Worm (Caenorhabditis elegans) whole organism, L4 larva: ENCODE data around the gene cdd-1.

Source experiments
- D1046.2 ChIP-seq: fragments of 200-800 bp; sonication (Bioruptor generic); IDR thresholded peaks from 2 replicates; pipeline ENCODE4 v1.3.6; 2022; ENCODE audit warnings: missing genetic modification characterization, missing compliant biosample characterization
- F26F4.8 ChIP-seq: fragments of 200-800 bp; sonication (Bioruptor generic); conservative IDR thresholded peaks from 2 replicates; pipeline ENCODE4 v1.3.6; 2022; ENCODE audit warnings: missing genetic modification characterization, missing compliant biosample characterization
- R02D3.7 ChIP-seq: fragments of 150-350 bp; sonication (generic microtip); optimal IDR thresholded peaks from 3 replicates; lab custom pipeline; 2014; ENCODE audit warnings: missing biosample characterization, missing genetic modification characterization
- Y5F2A.4 ChIP-seq: fragments of 200-800 bp; sonication (Bioruptor generic); optimal IDR thresholded peaks from 2 replicates; lab custom pipeline; 2018; ENCODE audit warnings: mild to moderate bottlenecking, missing genetic modification characterization, missing compliant biosample characterization
- Y75B8A.6 ChIP-seq: fragments of 200-800 bp; sonication (Bioruptor generic); IDR thresholded peaks from 2 replicates; pipeline ENCODE4 v1.3.6; 2022; ENCODE audit warnings: missing genetic modification reagents, missing genetic modification characterization, missing compliant biosample characterization
- aha-1 ChIP-seq: fragments of 150-350 bp; peaks from one replicate; lab custom pipeline; 2014; ENCODE audit warnings: missing biosample characterization, missing genetic modification characterization
- aly-2 ChIP-seq: sonication (generic microtip); optimal IDR thresholded peaks from 2 replicates; lab custom pipeline; 2018; ENCODE audit warnings: missing biosample characterization, missing genetic modification characterization
- ceh-28 ChIP-seq: fragments of 150-350 bp; optimal IDR thresholded peaks from 2 replicates; lab custom pipeline; 2014; ENCODE audit warnings: missing biosample characterization, missing genetic modification reagents, missing genetic modification characterization
- ceh-44 ChIP-seq: fragments of 200-800 bp; sonication (Bioruptor generic); IDR thresholded peaks from 2 replicates; pipeline ENCODE4 v1.3.6; 2022; ENCODE audit warnings: missing genetic modification reagents, missing genetic modification characterization, missing compliant biosample characterization
- ceh-82 ChIP-seq: sonication (generic microtip); optimal IDR thresholded peaks from 2 replicates; lab custom pipeline; 2017; ENCODE audit warnings: missing biosample characterization, missing genetic modification characterization
- cey-2 ChIP-seq: sonication (generic microtip); optimal IDR thresholded peaks from 3 replicates; lab custom pipeline; 2017; ENCODE audit warnings: missing genetic modification characterization, mild to moderate bottlenecking, missing compliant biosample characterization, antibody characterized with exemption, borderline replicate concordance; ENCODE audit not compliant: insufficient read depth
- daf-16 ChIP-seq, 3 experiments: sonication (generic microtip); optimal IDR thresholded peaks; 2 replicates each; lab custom pipeline; 2016 to 2017; ENCODE audit warnings: missing genetic modification characterization in 3 of 3, missing genetic modification reagents in 3 of 3, mild to moderate bottlenecking in 2 of 3, missing compliant biosample characterization in 2 of 3, missing biosample characterization in 1 of 3, moderate library complexity in 1 of 3
- daf-19 ChIP-seq: fragments of 200-800 bp; sonication (Bioruptor generic); conservative IDR thresholded peaks from 2 replicates; pipeline ENCODE4 v1.3.6; 2022; ENCODE audit warnings: missing genetic modification characterization, missing compliant biosample characterization
- duxl-1 ChIP-seq: sonication (generic microtip); optimal IDR thresholded peaks from 2 replicates; lab custom pipeline; 2016; ENCODE audit warnings: mild to moderate bottlenecking, missing genetic modification characterization, moderate library complexity, missing compliant biosample characterization; ENCODE audit not compliant: poor library complexity
- dve-1 ChIP-seq: sonication (generic microtip); optimal IDR thresholded peaks from 2 replicates; lab custom pipeline; 2017; ENCODE audit warnings: antibody characterized with exemption, mild to moderate bottlenecking, missing genetic modification characterization, missing compliant biosample characterization; ENCODE audit not compliant: insufficient read depth
- hif-1 ChIP-seq, 2 experiments: sonication (generic microtip); optimal IDR thresholded peaks; 2 replicates each; lab custom pipeline; 2016 to 2017; ENCODE audit warnings: missing compliant biosample characterization in 2 of 2, missing genetic modification characterization in 2 of 2, missing genetic modification reagents in 2 of 2, missing genotype in 2 of 2, mild to moderate bottlenecking in 1 of 2
- hlh-11 ChIP-seq: fragments of 200-800 bp; sonication (Bioruptor generic); optimal IDR thresholded peaks from 2 replicates; lab custom pipeline; 2018; ENCODE audit warnings: mild to moderate bottlenecking, missing genetic modification characterization, missing compliant biosample characterization
- hlh-30 ChIP-seq: sonication (generic microtip); optimal IDR thresholded peaks from 2 replicates; lab custom pipeline; 2017; ENCODE audit warnings: antibody characterized with exemption, mild to moderate bottlenecking, missing genetic modification characterization, missing compliant biosample characterization; ENCODE audit not compliant: insufficient read depth
- jun-1 ChIP-seq: fragments of 150-350 bp; optimal IDR thresholded peaks from 2 replicates; lab custom pipeline; 2014; ENCODE audit warnings: missing biosample characterization, missing genetic modification reagents, missing genetic modification characterization
- lin-13 ChIP-seq: fragments of 150-350 bp; optimal IDR thresholded peaks from 2 replicates; lab custom pipeline; 2014; ENCODE audit warnings: missing biosample characterization, missing genetic modification reagents, missing genetic modification characterization
- lin-15B ChIP-seq: fragments of 150-350 bp; sonication (generic microtip); optimal IDR thresholded peaks from 3 replicates; lab custom pipeline; 2014; ENCODE audit warnings: missing biosample characterization, missing genetic modification characterization
- lin-38 ChIP-seq: fragments of 200-800 bp; sonication (Bioruptor generic); IDR thresholded peaks from 2 replicates; pipeline ENCODE4 v1.3.6; 2022; ENCODE audit warnings: missing genetic modification reagents, missing genetic modification characterization, missing compliant biosample characterization
- lin-39 ChIP-seq: fragments of 150-350 bp; optimal IDR thresholded peaks from 2 replicates; lab custom pipeline; 2014; ENCODE audit warnings: missing biosample characterization, missing genetic modification reagents, missing genetic modification characterization
- madf-5 ChIP-seq, 2 experiments: fragments of 200-800 bp; sonication (Bioruptor generic); IDR thresholded peaks; 2 replicates each; pipeline ENCODE4 v1.3.6; 2022; ENCODE audit warnings: missing compliant biosample characterization in 2 of 2, missing genetic modification characterization in 2 of 2
- mdl-1 ChIP-seq, 2 experiments: fragments of 150-350 bp in 1 of 2; sonication (generic microtip) in 1 of 2; optimal IDR thresholded peaks; 2 replicates each; lab custom pipeline; 2014 to 2017; ENCODE audit warnings: missing biosample characterization in 2 of 2, missing genetic modification characterization in 2 of 2
- mdt-29 ChIP-seq: fragments of 200-800 bp; sonication (Bioruptor generic); IDR thresholded peaks from 2 replicates; pipeline ENCODE4 v1.3.6; 2022; ENCODE audit warnings: missing genetic modification reagents, missing genetic modification characterization, missing compliant biosample characterization
- mep-1 ChIP-seq: fragments of 150-350 bp; sonication (generic microtip); optimal IDR thresholded peaks from 3 replicates; lab custom pipeline; 2014; ENCODE audit warnings: missing biosample characterization, missing genetic modification characterization
- mes-2 ChIP-seq: sonication (generic microtip); optimal IDR thresholded peaks from 2 replicates; lab custom pipeline; 2016; ENCODE audit warnings: missing genotype, mild to moderate bottlenecking, missing genetic modification characterization, missing compliant biosample characterization; ENCODE audit not compliant: poor library complexity, severe bottlenecking
- mxl-2 ChIP-seq: fragments of 200-800 bp; sonication (Bioruptor generic); conservative IDR thresholded peaks from 2 replicates; pipeline ENCODE4 v1.3.6; 2022; ENCODE audit warnings: missing genetic modification reagents, missing genetic modification characterization, missing compliant biosample characterization
- mxl-3 ChIP-seq: fragments of 200-800 bp; sonication (Bioruptor generic); optimal IDR thresholded peaks from 2 replicates; lab custom pipeline; 2018; ENCODE audit warnings: mild to moderate bottlenecking, missing genetic modification characterization, missing compliant biosample characterization
- nhr-25 ChIP-seq: sonication (generic microtip); optimal IDR thresholded peaks from 2 replicates; lab custom pipeline; 2017; ENCODE audit warnings: missing genetic modification characterization, mild to moderate bottlenecking, missing compliant biosample characterization, antibody characterized with exemption, moderate library complexity, borderline replicate concordance; ENCODE audit not compliant: insufficient read depth
- nhr-28 ChIP-seq: fragments of 150-350 bp; optimal IDR thresholded peaks from 2 replicates; lab custom pipeline; 2014; ENCODE audit warnings: missing biosample characterization, missing genetic modification characterization
- nhr-41 ChIP-seq: fragments of 200-800 bp; sonication (Bioruptor generic); IDR thresholded peaks from 2 replicates; pipeline ENCODE4 v1.3.6; 2022; ENCODE audit warnings: missing genetic modification reagents, missing genetic modification characterization, missing compliant biosample characterization
- nhr-42 ChIP-seq: fragments of 200-800 bp; sonication (Bioruptor generic); IDR thresholded peaks from 2 replicates; pipeline ENCODE4 v1.3.6; 2022; ENCODE audit warnings: missing genetic modification characterization, missing compliant biosample characterization
- nhr-48 ChIP-seq: sonication (generic microtip); optimal IDR thresholded peaks from 2 replicates; lab custom pipeline; 2016; ENCODE audit warnings: mild to moderate bottlenecking, missing genetic modification characterization, missing compliant biosample characterization
- nhr-6 ChIP-seq: fragments of 150-350 bp; optimal IDR thresholded peaks from 2 replicates; lab custom pipeline; 2014; ENCODE audit warnings: missing biosample characterization, missing genetic modification characterization
- nhr-77 ChIP-seq: fragments of 150-350 bp; optimal IDR thresholded peaks from 2 replicates; lab custom pipeline; 2014; ENCODE audit warnings: missing biosample characterization, missing genetic modification characterization
- php-3 ChIP-seq: fragments of 200-800 bp; sonication (Bioruptor generic); IDR thresholded peaks from 2 replicates; pipeline ENCODE4 v1.3.6; 2022; ENCODE audit warnings: missing genetic modification reagents, missing genetic modification characterization, missing compliant biosample characterization
- rbr-2 ChIP-seq: sonication (generic microtip); optimal IDR thresholded peaks from 2 replicates; lab custom pipeline; 2016; ENCODE audit warnings: missing genotype, missing genetic modification characterization, missing compliant biosample characterization
- saeg-2 ChIP-seq: fragments of 200-800 bp; sonication (Bioruptor generic); IDR thresholded peaks from 2 replicates; pipeline ENCODE4 v1.3.6; 2022; ENCODE audit warnings: missing genetic modification reagents, missing genetic modification characterization, missing compliant biosample characterization
- sdz-12 ChIP-seq: fragments of 200-800 bp; sonication (Bioruptor generic); optimal IDR thresholded peaks from 2 replicates; lab custom pipeline; 2018; ENCODE audit warnings: mild to moderate bottlenecking, missing genetic modification characterization, missing compliant biosample characterization
- set-16 ChIP-seq: fragments of 200-800 bp; sonication (Bioruptor generic); IDR thresholded peaks from 2 replicates; pipeline ENCODE4 v1.3.6; 2022; ENCODE audit warnings: missing genetic modification reagents, missing genetic modification characterization, missing compliant biosample characterization
- snpc-4 ChIP-seq: fragments of 150-350 bp; optimal IDR thresholded peaks from 2 replicates; lab custom pipeline; 2014; ENCODE audit warnings: missing biosample characterization, missing genetic modification characterization
- spr-3 ChIP-seq: fragments of 200-800 bp; sonication (Bioruptor generic); optimal IDR thresholded peaks from 2 replicates; lab custom pipeline; 2018; ENCODE audit warnings: mild to moderate bottlenecking, missing genetic modification characterization, missing compliant biosample characterization
- unc-39 ChIP-seq: sonication (generic microtip); optimal IDR thresholded peaks from 2 replicates; lab custom pipeline; 2017; ENCODE audit warnings: missing biosample characterization, missing genetic modification characterization
- zag-1 ChIP-seq: fragments of 150-350 bp; optimal IDR thresholded peaks from 2 replicates; lab custom pipeline; 2014; ENCODE audit warnings: missing biosample characterization, missing genetic modification characterization
- zfp-2 ChIP-seq: sonication (generic microtip); optimal IDR thresholded peaks from 2 replicates; lab custom pipeline; 2016; ENCODE audit warnings: mild to moderate bottlenecking, missing genetic modification characterization, missing compliant biosample characterization
- zfp-3 ChIP-seq: fragments of 200-800 bp; sonication (Bioruptor generic); conservative IDR thresholded peaks from 2 replicates; pipeline ENCODE4 v1.3.6; 2022; ENCODE audit warnings: missing genetic modification reagents, missing genetic modification characterization, missing compliant biosample characterization

The cdd-1 gene

DNA sequence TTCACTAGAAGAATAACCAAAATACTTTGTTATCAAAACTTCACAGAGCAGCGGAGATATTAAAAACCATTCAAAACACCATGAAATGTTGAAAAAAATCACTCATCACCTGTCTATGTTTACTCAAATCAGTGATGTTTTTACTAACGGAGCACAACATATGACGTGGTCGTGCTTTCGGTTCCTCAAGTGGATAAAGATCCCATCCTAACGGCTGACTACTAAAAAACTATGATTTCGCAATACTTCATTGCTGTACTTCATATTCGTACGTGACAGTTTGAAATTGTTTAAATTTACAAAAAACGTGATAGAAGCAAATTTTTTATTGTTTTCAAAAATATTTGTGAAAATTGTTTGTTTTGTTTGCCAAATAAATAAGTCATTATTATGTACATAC is 46.7 kb upstream of the cdd-1 start:
- no peak for TF ChIP-seq php-3 (GFP tag; lab: Robert Waterston, UW)
- peak in 1 of 2 experiments; percentile 95 for TF ChIP-seq hif-1 (tag; optimal IDR thresholded peaks at IDR 0.05; lab: Kevin White, UChicago)
- no peak for TF ChIP-seq mdt-29 (GFP tag; lab: Robert Waterston, UW)
- no peak for TF ChIP-seq mdl-1 (tag; optimal IDR thresholded peaks at IDR 0.05; lab: Kevin White, UChicago)
- TF ChIP-seq daf-16 (GFP tag; optimal IDR thresholded peaks at IDR 0.05; lab: Kevin White, UChicago) = peak in 1 of 2 experiments; percentile 94
- TF ChIP-seq daf-16 (tag; optimal IDR thresholded peaks at IDR 0.05; lab: Kevin White, UChicago) = no peak
- TF ChIP-seq hlh-30 (tag; lab: Kevin White, UChicago) = peak; percentile 44
- no peak for TF ChIP-seq D1046.2 (GFP tag; lab: Robert Waterston, UW)
- no peak for TF ChIP-seq zfp-2 (tag; lab: Kevin White, UChicago)
- TF ChIP-seq, all 104 proteins: peak for 3

DNA sequence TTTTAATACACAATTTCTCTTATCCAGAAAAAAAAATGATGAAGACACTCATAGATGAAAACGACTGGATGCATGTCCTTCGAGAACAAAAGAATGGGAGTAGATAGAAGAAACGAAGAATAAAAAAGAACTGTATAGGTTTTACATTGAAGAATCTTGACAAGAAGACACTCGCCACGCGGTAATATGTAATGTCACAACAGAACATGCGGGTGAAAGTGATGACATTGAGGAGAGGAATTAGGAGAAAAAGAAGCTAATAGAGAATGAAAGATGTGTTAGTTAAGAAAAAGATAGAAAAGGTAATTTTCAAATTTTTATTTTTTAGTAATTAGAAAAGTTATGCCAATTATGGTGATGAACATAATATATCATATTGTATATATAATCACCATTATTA is 44.5 kb upstream of the cdd-1 start:
- no peak for TF ChIP-seq ceh-82 (tag; lab: Kevin White, UChicago)
- no peak for TF ChIP-seq hlh-11
- peak; percentile 22 for TF ChIP-seq nhr-28 (tag; lab: Kevin White, UChicago)
- TF ChIP-seq mxl-2 (GFP tag; lab: Robert Waterston, UW) = no peak
- no peak for TF ChIP-seq saeg-2
- no peak for TF ChIP-seq madf-5 (GFP tag; IDR thresholded peaks at IDR 0.05; lab: Robert Waterston, UW)
- no peak for TF ChIP-seq nhr-41
- TF ChIP-seq R02D3.7 = no peak
- no peak for TF ChIP-seq D1046.2 (GFP tag; lab: Robert Waterston, UW)
- no peak for TF ChIP-seq zag-1 (tag; lab: Kevin White, UChicago)
- no peak for TF ChIP-seq lin-39
- TF ChIP-seq Y5F2A.4 (GFP tag; lab: Kevin White, UChicago) = no peak
- no peak for TF ChIP-seq mes-2 (tag; lab: Kevin White, UChicago)
- no peak for TF ChIP-seq F26F4.8 (GFP tag; lab: Robert Waterston, UW)
- no peak for TF ChIP-seq snpc-4
- no peak for TF ChIP-seq mep-1
- TF ChIP-seq daf-19 (GFP tag; lab: Robert Waterston, UW) = no peak
- no peak for TF ChIP-seq spr-3 (GFP tag; lab: Kevin White, UChicago)
- no peak for TF ChIP-seq duxl-1 (tag; lab: Kevin White, UChicago)
- TF ChIP-seq cey-2 (tag; lab: Kevin White, UChicago) = no peak
- no peak for TF ChIP-seq lin-15B (tag; lab: Kevin White, UChicago)
- TF ChIP-seq sdz-12 (GFP tag; lab: Kevin White, UChicago) = no peak
- no peak for TF ChIP-seq nhr-77
- TF ChIP-seq ceh-44 = no peak
- no peak for TF ChIP-seq jun-1 (tag; lab: Kevin White, UChicago)
- no peak for TF ChIP-seq unc-39 (tag; lab: Kevin White, UChicago)
- no peak for TF ChIP-seq ceh-28 (tag; lab: Kevin White, UChicago)
- no peak for TF ChIP-seq dve-1 (tag; lab: Kevin White, UChicago)
- TF ChIP-seq rbr-2 (tag; lab: Kevin White, UChicago) = no peak
- no peak for TF ChIP-seq aly-2 (tag; lab: Kevin White, UChicago)
- no peak for TF ChIP-seq nhr-42 (GFP tag; lab: Robert Waterston, UW)
- no peak for TF ChIP-seq lin-38 (GFP tag; lab: Robert Waterston, UW)
- no peak for TF ChIP-seq nhr-6 (tag; lab: Kevin White, UChicago)
- TF ChIP-seq mdl-1 (tag; optimal IDR thresholded peaks at IDR 0.05; lab: Kevin White, UChicago) = peak in 1 of 2 experiments; percentile 31
- no peak for TF ChIP-seq zfp-2 (tag; lab: Kevin White, UChicago)
- TF ChIP-seq mxl-3 = peak; percentile 48
- TF ChIP-seq lin-13 = no peak
- no peak for TF ChIP-seq aha-1 (tag; lab: Kevin White, UChicago)
- TF ChIP-seq Y75B8A.6 (GFP tag; lab: Robert Waterston, UW) = no peak
- peak; percentile 49 for TF ChIP-seq nhr-25 (tag; lab: Kevin White, UChicago)
- no peak for TF ChIP-seq set-16
- TF ChIP-seq zfp-3 (GFP tag; lab: Robert Waterston, UW) = no peak
- TF ChIP-seq nhr-48 = no peak
